Fruit fly (Drosophila melanogaster): ENCODE results near the gene MKP-4.
A peak's percentile ranks its signal among the peaks of the same experiment; 100 is the strongest.

MKP-4 gene

DNA sequence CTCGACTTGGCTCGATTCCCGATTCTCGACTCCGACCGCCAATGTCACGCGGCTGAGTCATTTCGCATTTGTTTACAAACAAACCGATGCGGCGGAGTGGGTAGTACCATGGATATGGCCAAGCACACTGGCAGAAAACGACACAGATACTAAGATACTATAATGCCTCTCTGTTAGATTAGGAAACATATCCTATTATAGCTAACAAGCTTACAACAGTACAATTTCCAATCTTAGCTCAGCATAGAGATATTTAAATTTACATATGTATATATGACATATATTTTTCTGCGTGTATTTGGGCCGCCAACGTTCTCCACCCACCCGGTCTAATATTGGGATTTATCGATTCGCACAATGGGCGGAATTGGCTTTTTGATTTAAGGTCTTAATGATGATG is 19.0 kb upstream of the MKP-4 start (continued):
- TF ChIP-seq ap (GFP tag; IDR thresholded peaks at IDR 0.05) (peak; percentile 58), Blimp-1 (GFP tag; optimal IDR thresholded peaks at IDR 0.05) (peak; percentile 70), Ets97D (GFP tag; optimal IDR thresholded peaks at IDR 0.05) (peak; percentile 20), sr (GFP tag; IDR thresholded peaks at IDR 0.05) (peak; percentile 72; the same call in 2 of the 3 replicates), CG12219 (GFP tag; optimal IDR thresholded peaks at IDR 0.05) (peak; percentile 53), Meics (GFP tag; optimal IDR thresholded peaks at IDR 0.05) (peak; percentile 79), Dad (GFP tag; optimal IDR thresholded peaks at IDR 0.05) (peak; percentile 31), Lpt (GFP tag; optimal IDR thresholded peaks at IDR 0.05) (no peak), Taf1 (GFP tag; IDR thresholded peaks at IDR 0.05) (peak; percentile 82), CG10321 (GFP tag; IDR thresholded peaks at IDR 0.05) (no peak), kay (GFP tag; optimal IDR thresholded peaks at IDR 0.05) (peak; percentile 68), CG9797 (GFP tag; optimal IDR thresholded peaks at IDR 0.05) (no peak), gem (tag; optimal IDR thresholded peaks at IDR 0.05) (peak; percentile 80), CG12104 (GFP tag; optimal IDR thresholded peaks at IDR 0.05) (peak; percentile 30), peb (GFP tag; IDR thresholded peaks at IDR 0.05) (peak; percentile 40; the same call in 1 of the 2 replicates), CG1792 (GFP tag; optimal IDR thresholded peaks at IDR 0.05) (peak; percentile 39), Oaz (GFP tag; IDR thresholded peaks at IDR 0.05) (peak; percentile 76), Eip74EF (GFP tag; optimal IDR thresholded peaks at IDR 0.05) (peak in 1 of 2 experiments; percentile 55), sens (GFP tag) (peak; percentile 92), HLH4C (GFP tag; IDR thresholded peaks at IDR 0.05; ENCODE audit: partially characterized antibody) (0 out of 3 replicates have a peak, but pooled peaks have one; percentile 20), NC2α (GFP tag; optimal IDR thresholded peaks at IDR 0.05) (no peak), CG18599 (GFP tag; optimal IDR thresholded peaks at IDR 0.05) (peak; percentile 81), BtbVII (GFP tag; optimal IDR thresholded peaks at IDR 0.05) (peak; percentile 61), CG2199 (GFP tag; IDR thresholded peaks at IDR 0.05) (no peak), NC2β (GFP tag; optimal IDR thresholded peaks at IDR 0.05) (no peak), prd (optimal IDR thresholded peaks at IDR 0.05) (no peak), prd (GFP tag; IDR thresholded peaks at IDR 0.05) (peak; percentile 87), Asciz (GFP tag; optimal IDR thresholded peaks at IDR 0.05) (peak; percentile 52), Sox102F (GFP tag; optimal IDR thresholded peaks at IDR 0.05) (peak; percentile 78), Ada2b (GFP tag; IDR thresholded peaks at IDR 0.05) (peak; percentile 91), dati (GFP tag; IDR thresholded peaks at IDR 0.05) (0 out of 2 replicates have a peak, but pooled peaks have one; percentile 21), gsb-n (tag; optimal IDR thresholded peaks at IDR 0.05) (peak; percentile 28), CG12659 (GFP tag; optimal IDR thresholded peaks at IDR 0.05) (peak; percentile 78), Chrac-16 (GFP tag; optimal IDR thresholded peaks at IDR 0.05) (peak; percentile 63), chif (GFP tag; optimal IDR thresholded peaks at IDR 0.05) (peak; percentile 43 to 62), CoRest (tag; optimal IDR thresholded peaks at IDR 0.05) (peak; percentile 70), CG1832 (GFP tag; optimal IDR thresholded peaks at IDR 0.05) (no peak), ro (GFP tag; IDR thresholded peaks at IDR 0.05) (no peak), CG6689 (GFP tag; IDR thresholded peaks at IDR 0.05) (peak; percentile 73), CG6175 (GFP tag; IDR thresholded peaks at IDR 0.05) (peak; percentile 74), Tbp (GFP tag; optimal IDR thresholded peaks at IDR 0.05) (no peak), ac (GFP tag; optimal IDR thresholded peaks at IDR 0.05) (no peak), Doc3 (GFP tag; IDR thresholded peaks at IDR 0.05; ENCODE audit: partially characterized antibody) (no peak), CG16863 (GFP tag; optimal IDR thresholded peaks at IDR 0.05) (peak; percentile 39), crol (GFP tag; IDR thresholded peaks at IDR 0.05) (no peak), sna (GFP tag; IDR thresholded peaks at IDR 0.05; ENCODE audit: partially characterized antibody) (no peak), corto (GFP tag; optimal IDR thresholded peaks at IDR 0.05) (peak; percentile 44), HmgZ (tag; optimal IDR thresholded peaks at IDR 0.05) (peak; percentile 76), CG12071 (GFP tag; optimal IDR thresholded peaks at IDR 0.05) (peak; percentile 77), emc (GFP tag; optimal IDR thresholded peaks at IDR 0.05) (no peak), CG17829 (tag; optimal IDR thresholded peaks at IDR 0.05) (peak; percentile 62)

Data from whole organism, embryonic.